Fruit fly (Drosophila melanogaster) whole organism, embryonic: ENCODE data around the gene mRpL15.

Experiments used
- Ada2b ChIP-seq: fragments of 200-800 bp; sonication (Bioruptor generic); IDR thresholded peaks from 2 replicates; pipeline ENCODE4 v1.3.6; 2022; ENCODE audit warnings: missing biosample characterization, missing genetic modification characterization
- CG11398 ChIP-seq: fragments of 200-800 bp; sonication (Bioruptor generic); optimal IDR thresholded peaks from 2 replicates; lab custom pipeline; 2016; ENCODE audit warnings: missing biosample characterization, missing genetic modification characterization
- CG11504 ChIP-seq: fragments of 200-800 bp; sonication (Bioruptor generic); optimal IDR thresholded peaks from 3 replicates; lab custom pipeline; 2019; ENCODE audit warnings: missing biosample characterization, mild to moderate bottlenecking, missing genetic modification characterization, moderate library complexity
- CG11723 ChIP-seq: fragments of 200-800 bp; sonication (Bioruptor generic); optimal IDR thresholded peaks from 2 replicates; lab custom pipeline; 2017; ENCODE audit warnings: missing biosample characterization, mild to moderate bottlenecking, missing genetic modification characterization
- CG12219 ChIP-seq: fragments of 200-800 bp; sonication (Bioruptor generic); optimal IDR thresholded peaks from 3 replicates; lab custom pipeline; 2018; ENCODE audit warnings: missing biosample characterization, mild to moderate bottlenecking, missing genetic modification characterization
- CG15269 ChIP-seq: fragments of 200-800 bp; sonication (Bioruptor generic); optimal IDR thresholded peaks from 2 replicates; lab custom pipeline; 2018; ENCODE audit warnings: missing biosample characterization, mild to moderate bottlenecking, missing genetic modification characterization, moderate library complexity
- CG15514 ChIP-seq: fragments of 200-800 bp; sonication (Bioruptor generic); optimal IDR thresholded peaks from 3 replicates; lab custom pipeline; 2017; ENCODE audit warnings: missing biosample characterization, missing genetic modification characterization, mild to moderate bottlenecking, moderate library complexity, missing genetic modification reagents
- CG17802 ChIP-seq: fragments of 200-800 bp; sonication (Bioruptor generic); optimal IDR thresholded peaks from 2 replicates; lab custom pipeline; 2018; ENCODE audit warnings: missing biosample characterization, mild to moderate bottlenecking, missing genetic modification characterization, moderate library complexity
- CG2678 ChIP-seq: fragments of 200-800 bp; sonication (Bioruptor generic); optimal IDR thresholded peaks from 3 replicates; lab custom pipeline; 2019; ENCODE audit warnings: missing biosample characterization, mild to moderate bottlenecking, missing genetic modification characterization, moderate library complexity
- CG3163 ChIP-seq: fragments of 200-800 bp; sonication (Bioruptor generic); optimal IDR thresholded peaks from 3 replicates; lab custom pipeline; 2016; ENCODE audit warnings: missing biosample characterization, missing genetic modification characterization
- CG32532 ChIP-seq: fragments of 200-800 bp; sonication (Bioruptor generic); IDR thresholded peaks from 2 replicates; pipeline ENCODE4 v1.3.6; 2022; ENCODE audit warnings: missing biosample characterization, missing genetic modification characterization
- CG34224 ChIP-seq: fragments of 200-800 bp; sonication (Bioruptor generic); IDR thresholded peaks from 3 replicates; pipeline ENCODE4 v1.3.6; 2022; ENCODE audit warnings: missing biosample characterization, missing genetic modification characterization; ENCODE audit not compliant: partially characterized antibody
- CG34376 ChIP-seq: fragments of 200-800 bp; sonication (Bioruptor generic); optimal IDR thresholded peaks from 2 replicates; lab custom pipeline; 2018; ENCODE audit warnings: missing biosample characterization, mild to moderate bottlenecking, missing genetic modification characterization
- CG4360 ChIP-seq: fragments of 200-800 bp; sonication (Bioruptor generic); IDR thresholded peaks from 2 replicates; pipeline ENCODE4 v1.3.6; 2022; ENCODE audit warnings: missing biosample characterization, missing genetic modification characterization
- CG43689 ChIP-seq: fragments of 200-800 bp; sonication (Bioruptor generic); IDR thresholded peaks from 2 replicates; pipeline ENCODE4 v1.3.6; 2022; ENCODE audit warnings: missing biosample characterization, missing genetic modification characterization
- CG6689 ChIP-seq: fragments of 200-800 bp; sonication (Bioruptor generic); IDR thresholded peaks from 2 replicates; pipeline ENCODE4 v1.3.6; 2022; ENCODE audit warnings: missing biosample characterization, missing genetic modification characterization
- CG9932 ChIP-seq: fragments of 200-800 bp; sonication (Bioruptor generic); IDR thresholded peaks from 2 replicates; pipeline ENCODE4 v1.3.6; 2022; ENCODE audit warnings: missing biosample characterization, missing genetic modification characterization
- CTCF ChIP-seq: fragments of 200-800 bp; sonication (Bioruptor generic); optimal IDR thresholded peaks from 2 replicates; lab custom pipeline; 2017; ENCODE audit warnings: missing biosample characterization, mild to moderate bottlenecking, missing genetic modification characterization, moderate library complexity
- ERR ChIP-seq: fragments of 200-800 bp; sonication (Bioruptor generic); optimal IDR thresholded peaks from 2 replicates; lab custom pipeline; 2016; ENCODE audit warnings: missing biosample characterization, missing genetic modification characterization
- Ets65A ChIP-seq: fragments of 200-800 bp; sonication (Bioruptor generic); peaks from one replicate; lab custom pipeline; 2016; ENCODE audit warnings: missing biosample characterization, missing genetic modification characterization
- Ets97D ChIP-seq: fragments of 200-800 bp; sonication (Bioruptor generic); optimal IDR thresholded peaks from 3 replicates; lab custom pipeline; 2016; ENCODE audit warnings: missing biosample characterization, missing genetic modification characterization
- Fer1 ChIP-seq: fragments of 200-800 bp; sonication (Bioruptor generic); optimal IDR thresholded peaks from 2 replicates; lab custom pipeline; 2017; ENCODE audit warnings: missing biosample characterization, mild to moderate bottlenecking, missing genetic modification characterization
- GATAe ChIP-seq: fragments of 200-800 bp; sonication (Bioruptor generic); conservative IDR thresholded peaks from 2 replicates; pipeline ENCODE4 v1.3.6; 2022; ENCODE audit warnings: missing biosample characterization, missing genetic modification characterization
- Mes4 ChIP-seq: fragments of 200-800 bp; sonication (Bioruptor generic); optimal IDR thresholded peaks from 2 replicates; lab custom pipeline; 2016; ENCODE audit warnings: missing biosample characterization, missing genetic modification characterization
- Oaz ChIP-seq: fragments of 200-800 bp; sonication (Bioruptor generic); IDR thresholded peaks from 2 replicates; pipeline ENCODE4 v1.3.6; 2022; ENCODE audit warnings: missing biosample characterization, missing genetic modification characterization
- Pdp1 ChIP-seq, 2 experiments: fragments of 200-800 bp; sonication (Bioruptor generic); optimal IDR thresholded peaks; 3 replicates each; lab custom pipeline; 2016; ENCODE audit warnings: missing biosample characterization in 2 of 2, missing genetic modification characterization in 2 of 2, mild to moderate bottlenecking in 1 of 2, moderate library complexity in 1 of 2
- Ravus ChIP-seq: fragments of 200-800 bp; sonication (Bioruptor generic); IDR thresholded peaks from 2 replicates; pipeline ENCODE4 v1.3.6; 2022; ENCODE audit warnings: missing biosample characterization, missing genetic modification characterization
- Side ChIP-seq: fragments of 200-800 bp; sonication (Bioruptor generic); optimal IDR thresholded peaks from 2 replicates; lab custom pipeline; 2016; ENCODE audit warnings: missing biosample characterization, missing genetic modification characterization
- Usf ChIP-seq: fragments of 200-800 bp; sonication (Bioruptor generic); optimal IDR thresholded peaks from 2 replicates; lab custom pipeline; 2017; ENCODE audit warnings: missing genotype, missing biosample characterization, missing genetic modification characterization
- Xrp1 ChIP-seq: fragments of 200-800 bp; sonication (Bioruptor generic); IDR thresholded peaks from 2 replicates; pipeline ENCODE4 v1.3.6; 2022; ENCODE audit warnings: missing biosample characterization, missing genetic modification characterization
- abd-A ChIP-seq: fragments of 200-800 bp; sonication (Bioruptor generic); optimal IDR thresholded peaks from 3 replicates; lab custom pipeline; 2019; ENCODE audit warnings: missing biosample characterization, mild to moderate bottlenecking, missing genetic modification characterization, moderate library complexity
- bab2 ChIP-seq: fragments of 200-800 bp; sonication (Bioruptor generic); optimal IDR thresholded peaks from 2 replicates; lab custom pipeline; 2016; ENCODE audit warnings: missing biosample characterization, missing genetic modification characterization
- bowl ChIP-seq: fragments of 200-800 bp; sonication (Bioruptor generic); IDR thresholded peaks from 2 replicates; pipeline ENCODE4 v1.3.6; 2022; ENCODE audit warnings: missing biosample characterization, missing genetic modification characterization
- btn ChIP-seq: fragments of 200-800 bp; sonication (Bioruptor generic); optimal IDR thresholded peaks from 2 replicates; lab custom pipeline; 2016; ENCODE audit warnings: missing biosample characterization, missing genetic modification characterization
- dan ChIP-seq: fragments of 200-800 bp; sonication (Bioruptor generic); IDR thresholded peaks from 2 replicates; pipeline ENCODE4 v1.3.6; 2022; ENCODE audit warnings: missing biosample characterization, missing genetic modification characterization
- dmrt11E ChIP-seq: fragments of 200-800 bp; sonication (Bioruptor generic); optimal IDR thresholded peaks from 3 replicates; lab custom pipeline; 2018; ENCODE audit warnings: missing biosample characterization, mild to moderate bottlenecking, missing genetic modification characterization, moderate library complexity
- fu2 ChIP-seq: fragments of 200-800 bp; sonication (Bioruptor generic); optimal IDR thresholded peaks from 2 replicates; lab custom pipeline; 2016; ENCODE audit warnings: missing biosample characterization, missing genetic modification characterization
- gsb-n ChIP-seq: fragments of 200-800 bp; sonication (Bioruptor generic); optimal IDR thresholded peaks from 3 replicates; lab custom pipeline; 2018; ENCODE audit warnings: missing biosample characterization, mild to moderate bottlenecking, missing genetic modification characterization
- kah ChIP-seq: fragments of 200-800 bp; sonication (Bioruptor generic); optimal IDR thresholded peaks from 2 replicates; lab custom pipeline; 2018; ENCODE audit warnings: missing biosample characterization, mild to moderate bottlenecking, missing genetic modification characterization
- knrl ChIP-seq: fragments of 200-800 bp; sonication (Bioruptor generic); IDR thresholded peaks from 3 replicates; pipeline ENCODE4 v1.3.6; 2022; ENCODE audit warnings: missing biosample characterization, missing genetic modification characterization; ENCODE audit not compliant: partially characterized antibody
- maf-S ChIP-seq: fragments of 200-800 bp; sonication (Bioruptor generic); optimal IDR thresholded peaks from 2 replicates; lab custom pipeline; 2016; ENCODE audit warnings: missing biosample characterization, missing genetic modification characterization
- nmo ChIP-seq: fragments of 200-800 bp; sonication (Bioruptor generic); optimal IDR thresholded peaks from 2 replicates; lab custom pipeline; 2018; ENCODE audit warnings: missing biosample characterization, mild to moderate bottlenecking, missing genetic modification characterization, moderate library complexity
- otp ChIP-seq: fragments of 200-800 bp; sonication (Bioruptor generic); IDR thresholded peaks from 3 replicates; pipeline ENCODE4, ENCODE4 v1.3.6; 2022; ENCODE audit warnings: missing biosample characterization, missing genetic modification characterization
- p53 ChIP-seq: fragments of 200-800 bp; sonication (Bioruptor generic); optimal IDR thresholded peaks from 2 replicates; lab custom pipeline; 2016; ENCODE audit warnings: missing biosample characterization, missing genetic modification characterization
- row ChIP-seq: fragments of 200-800 bp; sonication (Bioruptor generic); IDR thresholded peaks from 3 replicates; pipeline ENCODE4 v1.3.6; 2022; ENCODE audit warnings: missing biosample characterization, missing genetic modification characterization
- sisA ChIP-seq: fragments of 200-800 bp; sonication (Bioruptor generic); IDR thresholded peaks from 2 replicates; pipeline ENCODE4 v1.3.6; 2022; ENCODE audit warnings: missing biosample characterization, missing genetic modification characterization
- tna ChIP-seq: fragments of 200-800 bp; sonication (Bioruptor generic); IDR thresholded peaks from 2 replicates; pipeline ENCODE4 v1.3.6; 2022; ENCODE audit warnings: missing biosample characterization, missing genetic modification characterization; ENCODE audit not compliant: partially characterized antibody
- trh ChIP-seq: fragments of 200-800 bp; sonication (Bioruptor generic); optimal IDR thresholded peaks from 2 replicates; lab custom pipeline; 2016; ENCODE audit warnings: missing biosample characterization, missing genetic modification characterization
- tx ChIP-seq: fragments of 200-800 bp; sonication (Bioruptor generic); optimal IDR thresholded peaks from 2 replicates; lab custom pipeline; 2016; ENCODE audit warnings: missing biosample characterization, missing genetic modification characterization
- vfl ChIP-seq: fragments of 200-800 bp; sonication (Bioruptor generic); optimal IDR thresholded peaks from 2 replicates; lab custom pipeline; 2016; ENCODE audit warnings: missing biosample characterization, missing genetic modification characterization
- zfh1 ChIP-seq: fragments of 200-800 bp; sonication (Bioruptor generic); IDR thresholded peaks from 3 replicates; pipeline ENCODE4 v1.3.6; 2022; ENCODE audit warnings: missing biosample characterization, missing genetic modification characterization

The mRpL15 gene

dm6 chr3L:20395257-20395909 is 40.6 kb downstream of the mRpL15 start (continued):
- TF ChIP-seq bab2 (GFP tag; lab: Kevin White, UChicago) (peak; percentile 32), CG34224 (GFP tag; lab: Robert Waterston, UW) (peak; percentile 42; the same call in 2 of the 3 replicates), CG17802 (tag; lab: Kevin White, UChicago) (no peak), zfh1 (GFP tag; lab: Robert Waterston, UW) (no peak), CG15514 (GFP tag; lab: Kevin White, UChicago) (peak; percentile 38), CG2678 (tag; lab: Kevin White, UChicago) (peak; percentile 72), dmrt11E (no peak), bowl (no peak), CG11723 (GFP tag; lab: Kevin White, UChicago) (no peak), Ets97D (peak; percentile 11), dan (GFP tag; lab: Robert Waterston, UW) (no peak), CG43689 (no peak), p53 (GFP tag; lab: Kevin White, UChicago) (no peak), CG11398 (GFP tag; lab: Kevin White, UChicago) (no peak), kah (no peak), gsb-n (tag; lab: Kevin White, UChicago) (no peak), CTCF (peak; percentile 63), knrl (GFP tag; lab: Robert Waterston, UW) (no peak), Pdp1 (GFP tag; optimal IDR thresholded peaks at IDR 0.05; lab: Kevin White, UChicago) (peak; percentile 51 to 75), abd-A (tag; lab: Kevin White, UChicago) (no peak), otp (GFP tag; lab: Robert Waterston, UW) (0 out of 3 replicates have a peak, but pooled peaks have one; percentile 26), btn (GFP tag; lab: Kevin White, UChicago) (no peak), Side (no peak), Oaz (0 out of 2 replicates have a peak, but pooled peaks have one; percentile 6), CG12219 (GFP tag; lab: Kevin White, UChicago) (no peak), tx (GFP tag; lab: Kevin White, UChicago) (no peak), CG4360 (no peak), fu2 (GFP tag; lab: Kevin White, UChicago) (peak; percentile 19), vfl (GFP tag; lab: Kevin White, UChicago) (peak; percentile 30), CG6689 (GFP tag; lab: Robert Waterston, UW) (0 out of 2 replicates have a peak, but pooled peaks have one; percentile 34), tna (GFP tag; lab: Robert Waterston, UW) (no peak), trh (GFP tag; lab: Kevin White, UChicago) (no peak), Xrp1 (GFP tag; lab: Robert Waterston, UW) (no peak), Ets65A (GFP tag; lab: Kevin White, UChicago) (peak; percentile 31), Usf (GFP tag; lab: Kevin White, UChicago) (peak; percentile 1), CG34376 (GFP tag; lab: Kevin White, UChicago) (peak; percentile 82), nmo (GFP tag; lab: Kevin White, UChicago) (peak; percentile 33), row (GFP tag; lab: Robert Waterston, UW) (peak; percentile 78), Ravus (no peak), CG3163 (GFP tag; lab: Kevin White, UChicago) (peak; percentile 17), Ada2b (peak; percentile 31; the same call in 1 of the 2 replicates), sisA (GFP tag; lab: Robert Waterston, UW) (0 out of 2 replicates have a peak, but pooled peaks have one; percentile 15), CG11504 (peak; percentile 53), CG32532 (GFP tag; lab: Robert Waterston, UW) (peak; percentile 69), Fer1 (GFP tag; lab: Kevin White, UChicago) (peak; percentile 69), Mes4 (GFP tag; lab: Kevin White, UChicago) (no peak), CG9932 (GFP tag; lab: Robert Waterston, UW) (peak; percentile 62), maf-S (GFP tag; lab: Kevin White, UChicago) (no peak), GATAe (GFP tag; lab: Robert Waterston, UW) (no peak; the same call in 1 of the 2 replicates), CG15269 (tag; lab: Kevin White, UChicago) (peak; percentile 55), ERR (no peak)
